Fruit fly (Drosophila melanogaster): ENCODE results near the gene IP3K2.

Gene IP3K2

dm6 chrX:13334434-13335146, 31.2 kb downstream of the IP3K2 start (continued):
- TF ChIP-seq gcm2 (GFP tag; optimal IDR thresholded peaks at IDR 0.05) (no peak), Chrac-16 (GFP tag; optimal IDR thresholded peaks at IDR 0.05) (peak; percentile 21), Hr3 (GFP tag; optimal IDR thresholded peaks at IDR 0.05) (peak; percentile 8), CrebB (tag; optimal IDR thresholded peaks at IDR 0.05) (no peak), peb (GFP tag; IDR thresholded peaks at IDR 0.05) (no peak), dan (GFP tag; IDR thresholded peaks at IDR 0.05) (no peak), da (GFP tag; optimal IDR thresholded peaks at IDR 0.05) (no peak), eve (GFP tag; optimal IDR thresholded peaks at IDR 0.05) (no peak), slbo (GFP tag; IDR thresholded peaks at IDR 0.05) (peak; percentile 66; the same call in 1 of the 2 replicates), CG13296 (GFP tag; optimal IDR thresholded peaks at IDR 0.05) (no peak), odd (GFP tag; optimal IDR thresholded peaks at IDR 0.05) (no peak), CG18599 (GFP tag; optimal IDR thresholded peaks at IDR 0.05) (peak; percentile 36), CG8359 (GFP tag; optimal IDR thresholded peaks at IDR 0.05; ENCODE audit: borderline replicate concordance) (no peak), CG6272 (GFP tag; IDR thresholded peaks at IDR 0.05) (no peak), E2f2 (GFP tag; IDR thresholded peaks at IDR 0.05) (peak; percentile 95), Atf3 (GFP tag; optimal IDR thresholded peaks at IDR 0.05) (no peak), CG11093 (GFP tag; IDR thresholded peaks at IDR 0.05) (no peak), dysf (GFP tag; IDR thresholded peaks at IDR 0.05) (no peak), kay (GFP tag; optimal IDR thresholded peaks at IDR 0.05) (no peak), GATAe (GFP tag; conservative IDR thresholded peaks at IDR 0.05) (peak; percentile 9; the same call in 1 of the 2 replicates), CG6175 (GFP tag; IDR thresholded peaks at IDR 0.05) (no peak), gem (tag; optimal IDR thresholded peaks at IDR 0.05) (no peak), H2.0 (GFP tag; IDR thresholded peaks at IDR 0.05) (no peak), Awh (GFP tag; IDR thresholded peaks at IDR 0.05) (no peak), PHDP (tag; optimal IDR thresholded peaks at IDR 0.05) (peak; percentile 3), CG34376 (GFP tag; optimal IDR thresholded peaks at IDR 0.05) (peak; percentile 93), dmrt11E (tag; optimal IDR thresholded peaks at IDR 0.05) (no peak), crp (GFP tag; optimal IDR thresholded peaks at IDR 0.05) (no peak), CG15479 (GFP tag; optimal IDR thresholded peaks at IDR 0.05) (no peak), CG11085 (GFP tag; IDR thresholded peaks at IDR 0.05) (no peak), CG10274 (GFP tag; optimal IDR thresholded peaks at IDR 0.05) (no peak), dm (GFP tag; optimal IDR thresholded peaks at IDR 0.05) (no peak), CG10565 (GFP tag; optimal IDR thresholded peaks at IDR 0.05) (no peak), CG8388 (GFP tag; optimal IDR thresholded peaks at IDR 0.05) (no peak), mld (GFP tag; IDR thresholded peaks at IDR 0.05; ENCODE audit: partially characterized antibody) (no peak), maf-S (GFP tag; optimal IDR thresholded peaks at IDR 0.05) (no peak), CG15073 (GFP tag; optimal IDR thresholded peaks at IDR 0.05) (no peak), CG17328 (GFP tag; IDR thresholded peaks at IDR 0.05) (no peak), ash1 (GFP tag; optimal IDR thresholded peaks at IDR 0.05) (no peak), CG14667 (GFP tag; IDR thresholded peaks at IDR 0.05) (no peak), Nf-YC (tag; optimal IDR thresholded peaks at IDR 0.05) (no peak), CG10147 (GFP tag; optimal IDR thresholded peaks at IDR 0.05) (no peak), stc (GFP tag; IDR thresholded peaks at IDR 0.05) (no peak), CG2889 (GFP tag; IDR thresholded peaks at IDR 0.05) (no peak), luna (GFP tag; optimal IDR thresholded peaks at IDR 0.05) (peak; percentile 54), al (GFP tag; IDR thresholded peaks at IDR 0.05) (no peak), row (GFP tag; IDR thresholded peaks at IDR 0.05) (no peak), CG12942 (GFP tag; optimal IDR thresholded peaks at IDR 0.05) (peak; percentile 33), Hand (GFP tag; optimal IDR thresholded peaks at IDR 0.05) (no peak), CG2875 (GFP tag; optimal IDR thresholded peaks at IDR 0.05) (no peak)

Measured in whole organism, embryonic.